Fruit fly (Drosophila melanogaster) S2 (cell line): Measurements from ENCODE around the gene Papss.

Source experiments
- CG8478 ChIP-seq: fragments of >200 bp; optimal IDR thresholded peaks from 2 replicates; lab custom pipeline; 2018
- CTCF ChIP-seq, 2 experiments: fragments of >200 bp; optimal IDR thresholded peaks; 2 replicates each; lab custom pipeline; 2018

The Papss gene

dm6 chr3L:19906148-19906752 lies 61.2 kb downstream of the Papss start:
- TF ChIP-seq CG8478 (lab: Kevin White, UChicago) (no peak), CTCF (optimal IDR thresholded peaks at IDR 0.05; lab: Kevin White, UChicago) (no peak)

dm6 chr3L:19906780-19907705 lies 62.0 kb downstream of the Papss start:
- TF ChIP-seq CG8478 (lab: Kevin White, UChicago) (no peak), CTCF (optimal IDR thresholded peaks at IDR 0.05; lab: Kevin White, UChicago) (no peak)

dm6 chr3L:19907706-19908070 lies 62.6 kb downstream of the Papss start:
- TF ChIP-seq CTCF (optimal IDR thresholded peaks at IDR 0.05; lab: Kevin White, UChicago), result no peak
- TF ChIP-seq CG8478 (lab: Kevin White, UChicago), result no peak

- TF ChIP-seq CG8478 (lab: Kevin White, UChicago) (no peak), CTCF (optimal IDR thresholded peaks at IDR 0.05; lab: Kevin White, UChicago) (no peak)
These were observed 63.4 kb downstream of the Papss start for dm6 chr3L:19908201-19909127.

- TF ChIP-seq CG8478 (lab: Kevin White, UChicago), result no peak
- no peak for TF ChIP-seq CTCF (optimal IDR thresholded peaks at IDR 0.05; lab: Kevin White, UChicago)
These were observed 64.4 kb downstream of the Papss start for dm6 chr3L:19909234-19910053.

- TF ChIP-seq CG8478 (lab: Kevin White, UChicago) (no peak), CTCF (optimal IDR thresholded peaks at IDR 0.05; lab: Kevin White, UChicago) (peak; percentile 47 to 52)
These were observed 64.9 kb downstream of the Papss start, which contains the start of the genes Mi-2 and Prp3 for dm6 chr3L:19910054-19910414. Gene Mi-2, minus strand, starts transcription at chr3L:19910215. Gene Prp3, plus strand, starts transcription at chr3L:19910300.
